Fruit fly (Drosophila melanogaster): ENCODE data around the gene CG14857.

CG14857 gene

dm6 chr3R:14853767-14854191, 52.2 kb downstream of the CG14857 start (continued):
- TF ChIP-seq Rel (GFP tag; optimal IDR thresholded peaks at IDR 0.05) (peak; percentile 29), Rel (tag; optimal IDR thresholded peaks at IDR 0.05) (peak; percentile 45), br (GFP tag; optimal IDR thresholded peaks at IDR 0.05) (peak; percentile 73), Abd-B (GFP tag; optimal IDR thresholded peaks at IDR 0.05) (no peak), Dif (GFP tag; optimal IDR thresholded peaks at IDR 0.05; ENCODE audit: partially characterized antibody) (peak; percentile 41), sage (GFP tag; optimal IDR thresholded peaks at IDR 0.05) (no peak), Hnf4 (GFP tag; optimal IDR thresholded peaks at IDR 0.05) (peak; percentile 56), N (GFP tag; optimal IDR thresholded peaks at IDR 0.05) (no peak), woc (GFP tag; optimal IDR thresholded peaks at IDR 0.05) (peak; percentile 9), lola (GFP tag; optimal IDR thresholded peaks at IDR 0.05) (no peak), jim (GFP tag; optimal IDR thresholded peaks at IDR 0.05) (peak; percentile 38), Myc (optimal IDR thresholded peaks at IDR 0.05) (no peak)
